Worm (Caenorhabditis elegans) whole organism, early embryonic: ENCODE measurements around the gene B0432.14.

Experiments used
- F13C5.2 ChIP-seq: sonication (generic microtip); optimal IDR thresholded peaks from 2 replicates; lab custom pipeline; 2017; ENCODE audit warnings: mild to moderate bottlenecking, missing genetic modification characterization, inconsistent platforms, missing compliant biosample characterization
- ama-1 ChIP-seq: fragments of 150-350 bp; optimal IDR thresholded peaks from 2 replicates; lab custom pipeline; 2014
- ceh-13 ChIP-seq: fragments of 200-800 bp; sonication (Bioruptor generic); optimal IDR thresholded peaks from 2 replicates; lab custom pipeline; 2018; ENCODE audit warnings: mild to moderate bottlenecking, missing genetic modification characterization, missing compliant biosample characterization
- ceh-36 ChIP-seq: sonication (generic microtip); optimal IDR thresholded peaks from 2 replicates; lab custom pipeline; 2016; ENCODE audit warnings: missing genetic modification characterization, inconsistent platforms, missing compliant biosample characterization
- flt-1 ChIP-seq: fragments of 200-800 bp; sonication (Bioruptor generic); IDR thresholded peaks from 2 replicates; pipeline ENCODE4 v1.3.6; 2022; ENCODE audit warnings: missing genetic modification characterization, missing compliant biosample characterization
- hmg-4 ChIP-seq: fragments of 200-800 bp; sonication (Bioruptor generic); optimal IDR thresholded peaks from 2 replicates; lab custom pipeline; 2018; ENCODE audit warnings: mild to moderate bottlenecking, missing genetic modification characterization, missing compliant biosample characterization
- hnd-1 ChIP-seq: sonication (generic microtip); optimal IDR thresholded peaks from 2 replicates; lab custom pipeline; 2016; ENCODE audit warnings: missing genetic modification characterization, missing compliant biosample characterization
- pes-1 ChIP-seq: fragments of 200-800 bp; sonication (Bioruptor generic); IDR thresholded peaks from 2 replicates; pipeline ENCODE4 v1.3.6; 2022; ENCODE audit warnings: missing genetic modification reagents, missing genetic modification characterization, missing compliant biosample characterization
- scrt-1 ChIP-seq: fragments of 200-800 bp; sonication (Bioruptor generic); IDR thresholded peaks from 2 replicates; pipeline ENCODE4 v1.3.6; 2022; ENCODE audit warnings: missing genetic modification characterization, missing compliant biosample characterization
- sea-1 ChIP-seq: fragments of 200-800 bp; sonication (Bioruptor generic); conservative IDR thresholded peaks from 2 replicates; pipeline ENCODE4 v1.3.6; 2022; ENCODE audit warnings: missing genetic modification characterization, missing compliant biosample characterization
- tbx-11 ChIP-seq: fragments of 200-800 bp; sonication (Bioruptor generic); IDR thresholded peaks from 2 replicates; pipeline ENCODE4 v1.3.6; 2022; ENCODE audit warnings: missing genetic modification characterization, missing compliant biosample characterization
- tbx-37 ChIP-seq: fragments of 200-800 bp; sonication (Bioruptor generic); conservative IDR thresholded peaks from 2 replicates; pipeline ENCODE4 v1.3.6; 2022; ENCODE audit warnings: missing genetic modification reagents, missing genetic modification characterization, missing compliant biosample characterization
- tra-4 ChIP-seq: sonication (generic microtip); optimal IDR thresholded peaks from 2 replicates; lab custom pipeline; 2017; ENCODE audit warnings: missing genetic modification characterization, missing compliant biosample characterization

- no peak for TF ChIP-seq tbx-11 (GFP tag; lab: Robert Waterston, UW)
- TF ChIP-seq ceh-13 (GFP tag; lab: Kevin White, UChicago): no peak
- TF ChIP-seq ama-1 (lab: Kevin White, UChicago): no peak
- TF ChIP-seq tbx-37 (GFP tag; lab: Robert Waterston, UW): no peak
- no peak for TF ChIP-seq pes-1
- TF ChIP-seq ceh-36 (tag; lab: Kevin White, UChicago): no peak
- TF ChIP-seq tra-4 (tag; lab: Kevin White, UChicago): no peak
- TF ChIP-seq F13C5.2: no peak
- TF ChIP-seq scrt-1: no peak
- TF ChIP-seq flt-1 (GFP tag; lab: Robert Waterston, UW): no peak
- no peak for TF ChIP-seq sea-1 (GFP tag; lab: Robert Waterston, UW)
- TF ChIP-seq hmg-4: no peak
- no peak for TF ChIP-seq hnd-1 (tag; lab: Kevin White, UChicago)
These were observed 43.6 kb upstream of the B0432.14 start, which contains the start of gene ubxn-3 for ce11 chrII:220602-221001.
